Worm (Caenorhabditis elegans): ENCODE measurements around the gene E04F6.15.

ce11 chrII:7239705-7240104 is 29.6 kb upstream of the E04F6.15 start:
- no peak for TF ChIP-seq fkh-10 (GFP tag; optimal IDR thresholded peaks at IDR 0.05)
- TF ChIP-seq snu-23 (GFP tag; optimal IDR thresholded peaks at IDR 0.05): no peak
- TF ChIP-seq aha-1 (tag; optimal IDR thresholded peaks at IDR 0.05): no peak
- TF ChIP-seq pqm-1 (tag; optimal IDR thresholded peaks at IDR 0.05): no peak
- TF ChIP-seq lin-15B (tag; optimal IDR thresholded peaks at IDR 0.05): no peak
- no peak for TF ChIP-seq nhr-237 (tag; optimal IDR thresholded peaks at IDR 0.05)
- no peak for TF ChIP-seq unc-62 (GFP tag; optimal IDR thresholded peaks at IDR 0.05)

Measured in whole organism, L1 larva.